Fruit fly (Drosophila melanogaster) whole organism, embryonic: Measurements from ENCODE around the gene RpS2.

Experiments used
- Ada2b ChIP-seq: fragments of 200-800 bp; sonication (Bioruptor generic); IDR thresholded peaks from 2 replicates; pipeline ENCODE4 v1.3.6; 2022; ENCODE audit warnings: missing biosample characterization, missing genetic modification characterization
- Bteb2 ChIP-seq: fragments of 200-800 bp; sonication (Bioruptor generic); optimal IDR thresholded peaks from 2 replicates; lab custom pipeline; 2016; ENCODE audit warnings: missing biosample characterization, missing genetic modification characterization
- CG1024 ChIP-seq: fragments of 200-800 bp; sonication (Bioruptor generic); IDR thresholded peaks from 2 replicates; pipeline ENCODE4 v1.3.6; 2022; ENCODE audit warnings: missing biosample characterization, missing genetic modification characterization
- CG10366 ChIP-seq: fragments of 200-800 bp; sonication (Bioruptor generic); IDR thresholded peaks from 2 replicates; pipeline ENCODE4 v1.3.6; 2022; ENCODE audit warnings: missing biosample characterization, missing genetic modification characterization
- CG10565 ChIP-seq: fragments of 200-800 bp; sonication (Bioruptor generic); optimal IDR thresholded peaks from 3 replicates; lab custom pipeline; 2016; ENCODE audit warnings: missing biosample characterization, mild to moderate bottlenecking, missing genetic modification characterization
- CG10979 ChIP-seq: fragments of 200-800 bp; sonication (Bioruptor generic); optimal IDR thresholded peaks from 2 replicates; lab custom pipeline; 2018; ENCODE audit warnings: missing biosample characterization, mild to moderate bottlenecking, missing genetic modification characterization, moderate library complexity
- CG13624 ChIP-seq: fragments of 200-800 bp; sonication (Bioruptor generic); optimal IDR thresholded peaks from 2 replicates; lab custom pipeline; 2016; ENCODE audit warnings: missing biosample characterization, missing genetic modification characterization
- CG17328 ChIP-seq: fragments of 200-800 bp; sonication (Bioruptor generic); IDR thresholded peaks from 2 replicates; pipeline ENCODE4 v1.3.6; 2022; ENCODE audit warnings: missing biosample characterization, missing genetic modification characterization
- CG1792 ChIP-seq: fragments of 200-800 bp; sonication (Bioruptor generic); optimal IDR thresholded peaks from 2 replicates; lab custom pipeline; 2016; ENCODE audit warnings: missing biosample characterization, missing genetic modification characterization
- CG1832 ChIP-seq: fragments of 200-800 bp; sonication (Bioruptor generic); optimal IDR thresholded peaks from 2 replicates; lab custom pipeline; 2017; ENCODE audit warnings: missing biosample characterization, mild to moderate bottlenecking, missing genetic modification characterization, inconsistent platforms
- CG2199 ChIP-seq: fragments of 200-800 bp; sonication (Bioruptor generic); IDR thresholded peaks from 3 replicates; pipeline ENCODE4 v1.3.6; 2022; ENCODE audit warnings: missing biosample characterization, missing genetic modification characterization
- CG2202 ChIP-seq: fragments of 200-800 bp; sonication (Bioruptor generic); optimal IDR thresholded peaks from 2 replicates; lab custom pipeline; 2018; ENCODE audit warnings: missing biosample characterization, mild to moderate bottlenecking, missing genetic modification characterization
- CG30020 ChIP-seq: fragments of 200-800 bp; optimal IDR thresholded peaks from 2 replicates; lab custom pipeline; 2019; ENCODE audit warnings: missing biosample characterization, mild to moderate bottlenecking, missing genetic modification characterization, moderate library complexity
- CG3726 ChIP-seq: fragments of 200-800 bp; sonication (Bioruptor generic); IDR thresholded peaks from 3 replicates; pipeline ENCODE4, ENCODE4 v1.3.6; 2022; ENCODE audit warnings: missing biosample characterization, missing genetic modification characterization
- CG3847 ChIP-seq: fragments of 200-800 bp; sonication (Bioruptor generic); IDR thresholded peaks from 2 replicates; pipeline ENCODE4 v1.3.6; 2022; ENCODE audit warnings: missing biosample characterization, missing genetic modification characterization
- CG4360 ChIP-seq: fragments of 200-800 bp; sonication (Bioruptor generic); IDR thresholded peaks from 2 replicates; pipeline ENCODE4 v1.3.6; 2022; ENCODE audit warnings: missing biosample characterization, missing genetic modification characterization
- CG7963 ChIP-seq: fragments of 200-800 bp; sonication (Bioruptor generic); IDR thresholded peaks from 3 replicates; pipeline ENCODE4 v1.3.6; 2022; ENCODE audit warnings: missing biosample characterization, missing genetic modification characterization; ENCODE audit not compliant: partially characterized antibody
- CG8765 ChIP-seq: fragments of 200-800 bp; sonication (Bioruptor generic); IDR thresholded peaks from 2 replicates; pipeline ENCODE4 v1.3.6; 2022; ENCODE audit warnings: missing biosample characterization, missing genetic modification characterization
- CrebB ChIP-seq: fragments of 200-800 bp; sonication (Bioruptor generic); optimal IDR thresholded peaks from 3 replicates; lab custom pipeline; 2018; ENCODE audit warnings: missing biosample characterization, mild to moderate bottlenecking, missing genetic modification characterization
- Hr3 ChIP-seq: fragments of 200-800 bp; sonication (Bioruptor generic); optimal IDR thresholded peaks from 3 replicates; lab custom pipeline; 2016; ENCODE audit warnings: missing biosample characterization, missing genetic modification characterization
- MBD-R2 ChIP-seq: fragments of 200-800 bp; sonication (Bioruptor generic); IDR thresholded peaks from 2 replicates; pipeline ENCODE4 v1.3.6; 2022; ENCODE audit warnings: missing biosample characterization, missing genetic modification characterization
- Mad ChIP-seq: fragments of 200-800 bp; sonication (Bioruptor generic); optimal IDR thresholded peaks from 2 replicates; lab custom pipeline; 2016; ENCODE audit warnings: missing biosample characterization, missing genetic modification characterization
- Med ChIP-seq: fragments of 200-800 bp; sonication (Bioruptor generic); peaks from one replicate; lab custom pipeline; 2016; ENCODE audit warnings: missing biosample characterization, missing genetic modification characterization, mild to moderate bottlenecking, inconsistent platforms, moderate library complexity
- Nf-YC ChIP-seq: fragments of 200-800 bp; optimal IDR thresholded peaks from 3 replicates; lab custom pipeline; 2019; ENCODE audit warnings: missing biosample characterization, mild to moderate bottlenecking, missing genetic modification characterization, moderate library complexity
- Ptx1 ChIP-seq: fragments of 200-800 bp; sonication (Bioruptor generic); IDR thresholded peaks from 2 replicates; pipeline ENCODE4 v1.3.6; 2022; ENCODE audit warnings: missing biosample characterization, missing genetic modification characterization
- az2 ChIP-seq: fragments of 200-800 bp; sonication (Bioruptor generic); optimal IDR thresholded peaks from 3 replicates; lab custom pipeline; 2016; ENCODE audit warnings: missing biosample characterization, missing genetic modification characterization
- cg ChIP-seq: fragments of 200-800 bp; sonication (Bioruptor generic); optimal IDR thresholded peaks from 3 replicates; lab custom pipeline; 2019; ENCODE audit warnings: missing biosample characterization, mild to moderate bottlenecking, missing genetic modification characterization, moderate library complexity
- chif ChIP-seq, 2 experiments: fragments of 200-800 bp; sonication (Bioruptor generic); optimal IDR thresholded peaks; 3 replicates each; lab custom pipeline; 2016; ENCODE audit warnings: missing biosample characterization in 2 of 2, missing genetic modification characterization in 2 of 2
- chinmo ChIP-seq: fragments of 200-800 bp; sonication (Bioruptor generic); IDR thresholded peaks from 4 replicates; pipeline ENCODE4 v1.3.6; 2022; ENCODE audit warnings: missing biosample characterization, missing genetic modification characterization; ENCODE audit not compliant: partially characterized antibody
- ci ChIP-seq: fragments of 200-800 bp; sonication (Bioruptor generic); IDR thresholded peaks from 3 replicates; pipeline ENCODE4 v1.3.6; 2022; ENCODE audit warnings: missing biosample characterization, missing genetic modification characterization
- danr ChIP-seq: fragments of 200-800 bp; sonication (Bioruptor generic); IDR thresholded peaks from 2 replicates; pipeline ENCODE4 v1.3.6; 2022; ENCODE audit warnings: missing biosample characterization, missing genetic modification characterization
- dimm ChIP-seq: fragments of 200-800 bp; sonication (Bioruptor generic); IDR thresholded peaks from 2 replicates; pipeline ENCODE4 v1.3.6; 2022; ENCODE audit warnings: missing biosample characterization, missing genetic modification characterization
- dmrt11E ChIP-seq: fragments of 200-800 bp; sonication (Bioruptor generic); optimal IDR thresholded peaks from 3 replicates; lab custom pipeline; 2018; ENCODE audit warnings: missing biosample characterization, mild to moderate bottlenecking, missing genetic modification characterization, moderate library complexity
- eve ChIP-seq, 2 experiments: fragments of >200 bp; optimal IDR thresholded peaks; 2 replicates each; lab custom pipeline; 2017; ENCODE audit warnings: missing biosample characterization in 2 of 2, missing genetic modification characterization in 2 of 2
- fd96Cb ChIP-seq: fragments of 200-800 bp; sonication (Bioruptor generic); optimal IDR thresholded peaks from 2 replicates; lab custom pipeline; 2018; ENCODE audit warnings: missing biosample characterization, mild to moderate bottlenecking, missing genetic modification characterization, moderate library complexity
- grau ChIP-seq: fragments of 200-800 bp; optimal IDR thresholded peaks from 3 replicates; lab custom pipeline; 2019; ENCODE audit warnings: missing biosample characterization, mild to moderate bottlenecking, missing genetic modification characterization, moderate library complexity
- klu ChIP-seq: fragments of 200-800 bp; sonication (Bioruptor generic); IDR thresholded peaks from 2 replicates; pipeline ENCODE4 v1.3.6; 2022; ENCODE audit warnings: missing biosample characterization, missing genetic modification characterization
- lilli ChIP-seq: fragments of 200-800 bp; sonication (Bioruptor generic); optimal IDR thresholded peaks from 3 replicates; lab custom pipeline; 2016; ENCODE audit warnings: missing biosample characterization, missing genetic modification characterization
- nmo ChIP-seq: fragments of 200-800 bp; sonication (Bioruptor generic); optimal IDR thresholded peaks from 2 replicates; lab custom pipeline; 2018; ENCODE audit warnings: missing biosample characterization, mild to moderate bottlenecking, missing genetic modification characterization, moderate library complexity
- nom ChIP-seq: fragments of 200-800 bp; sonication (Bioruptor generic); optimal IDR thresholded peaks from 2 replicates; lab custom pipeline; 2017; ENCODE audit warnings: missing biosample characterization, missing genetic modification characterization, mild to moderate bottlenecking, moderate library complexity, missing genetic modification reagents
- oc ChIP-seq: fragments of 200-800 bp; sonication (Bioruptor generic); optimal IDR thresholded peaks from 2 replicates; lab custom pipeline; 2018; ENCODE audit warnings: missing biosample characterization, mild to moderate bottlenecking, missing genetic modification characterization, moderate library complexity
- pb ChIP-seq: fragments of 200-800 bp; sonication (Bioruptor generic); optimal IDR thresholded peaks from 3 replicates; lab custom pipeline; 2016; ENCODE audit warnings: missing biosample characterization, missing genetic modification characterization
- peb ChIP-seq: fragments of 200-800 bp; sonication (Bioruptor generic); IDR thresholded peaks from 2 replicates; pipeline ENCODE4 v1.3.6; 2022; ENCODE audit warnings: missing biosample characterization, missing genetic modification characterization
- row ChIP-seq: fragments of 200-800 bp; sonication (Bioruptor generic); IDR thresholded peaks from 3 replicates; pipeline ENCODE4 v1.3.6; 2022; ENCODE audit warnings: missing biosample characterization, missing genetic modification characterization
- run ChIP-seq: fragments of 200-800 bp; sonication (Bioruptor generic); optimal IDR thresholded peaks from 3 replicates; lab custom pipeline; 2018; ENCODE audit warnings: missing biosample characterization, mild to moderate bottlenecking, missing genetic modification characterization
- sd ChIP-seq: fragments of 200-800 bp; sonication (Bioruptor generic); optimal IDR thresholded peaks from 3 replicates; lab custom pipeline; 2018; ENCODE audit warnings: missing biosample characterization, mild to moderate bottlenecking, missing genetic modification characterization, moderate library complexity
- slp2 ChIP-seq: fragments of 200-800 bp; sonication (Bioruptor generic); optimal IDR thresholded peaks from 2 replicates; lab custom pipeline; 2016; ENCODE audit warnings: missing biosample characterization, missing genetic modification characterization
- sqz ChIP-seq: fragments of 200-800 bp; sonication (Bioruptor generic); optimal IDR thresholded peaks from 3 replicates; lab custom pipeline; 2018; ENCODE audit warnings: missing biosample characterization, mild to moderate bottlenecking, missing genetic modification characterization
- vvl ChIP-seq: fragments of 200-800 bp; sonication (Bioruptor generic); IDR thresholded peaks from 2 replicates; pipeline ENCODE4 v1.3.6; 2022; ENCODE audit warnings: missing biosample characterization, missing genetic modification characterization

The RpS2 gene

DNA sequence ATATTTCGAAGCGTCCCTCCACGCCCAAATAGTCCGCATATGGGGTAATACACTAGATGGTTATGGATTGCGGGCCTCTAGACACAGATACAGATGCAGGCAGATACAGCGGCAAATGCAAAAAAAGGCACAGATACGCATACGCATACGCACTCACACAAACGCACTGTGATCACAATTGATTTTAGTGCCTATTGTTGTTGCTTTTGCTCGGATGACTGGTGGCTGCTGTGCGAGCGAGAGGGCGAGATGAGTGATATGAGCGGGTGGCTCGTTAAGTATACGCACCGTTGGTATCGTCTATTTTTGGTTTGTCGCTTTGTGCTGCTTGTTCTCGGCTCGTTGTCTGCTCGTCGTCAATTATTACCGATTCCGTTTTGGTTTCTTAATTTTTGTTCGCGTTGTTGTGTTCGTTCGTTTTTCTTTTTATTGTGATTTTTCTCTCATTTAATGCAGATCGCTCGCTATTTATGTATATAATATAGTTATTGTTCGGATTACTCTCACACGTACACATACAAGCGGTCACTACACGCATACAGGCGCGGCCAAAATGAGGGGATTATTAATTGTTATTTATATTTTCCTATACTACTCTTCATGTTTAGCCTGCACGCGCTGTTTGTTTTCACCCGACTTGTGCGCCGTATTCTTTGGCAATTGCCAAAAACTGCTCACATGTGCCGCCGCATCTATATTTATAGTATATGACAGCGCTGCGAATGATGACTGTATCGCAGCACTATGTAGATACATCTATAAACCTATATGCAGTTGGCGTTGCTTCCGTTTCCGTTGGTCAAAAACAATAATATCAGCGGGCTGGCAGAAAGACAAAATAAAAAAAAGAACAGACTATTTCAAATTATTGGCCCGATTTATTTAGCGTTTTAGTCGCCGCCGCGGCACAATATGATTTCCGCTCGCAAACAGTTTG lies 10.2 kb upstream of the RpS2 start (continued):
- TF ChIP-seq CG2202 (tag; lab: Kevin White, UChicago) (no peak), CG2199 (GFP tag; lab: Robert Waterston, UW) (peak; percentile 67; the same call in 1 of the 3 replicates), Med (GFP tag; lab: Kevin White, UChicago) (peak; percentile 86), nom (peak; percentile 56), ci (GFP tag; lab: Robert Waterston, UW) (peak; percentile 37; the same call in 2 of the 3 replicates), pb (GFP tag; lab: Kevin White, UChicago) (peak; percentile 11), CG3847 (GFP tag; lab: Robert Waterston, UW) (peak; percentile 20; the same call in 1 of the 2 replicates), MBD-R2 (peak; percentile 20; the same call in 1 of the 2 replicates), Nf-YC (tag; lab: Kevin White, UChicago) (peak; percentile 48), CG4360 (GFP tag; lab: Robert Waterston, UW) (peak; percentile 92), cg (GFP tag; lab: Kevin White, UChicago) (peak; percentile 85), slp2 (GFP tag; lab: Kevin White, UChicago) (no peak), CrebB (tag; lab: Kevin White, UChicago) (peak; percentile 43), danr (GFP tag; lab: Robert Waterston, UW) (no peak), oc (peak; percentile 37), vvl (GFP tag; lab: Robert Waterston, UW) (peak; percentile 7; the same call in 1 of the 2 replicates), Bteb2 (GFP tag; lab: Kevin White, UChicago) (no peak), Ptx1 (no peak), eve (GFP tag; optimal IDR thresholded peaks at IDR 0.05; lab: Kevin White, UChicago) (no peak), sqz (GFP tag; lab: Kevin White, UChicago) (peak; percentile 23), dimm (GFP tag; lab: Robert Waterston, UW) (no peak), CG30020 (tag; lab: Kevin White, UChicago) (no peak), row (GFP tag; lab: Robert Waterston, UW) (peak; percentile 26; the same call in 1 of the 3 replicates), CG13624 (peak; percentile 2), CG1832 (GFP tag; lab: Kevin White, UChicago) (peak; percentile 46), run (tag; lab: Kevin White, UChicago) (no peak), CG7963 (GFP tag; lab: Robert Waterston, UW) (no peak), klu (GFP tag; lab: Robert Waterston, UW) (peak; percentile 44; the same call in 1 of the 2 replicates), sd (tag; lab: Kevin White, UChicago) (peak; percentile 40), chinmo (peak; percentile 96), CG3726 (0 out of 3 replicates have a peak, but pooled peaks have one; percentile 12), Ada2b (GFP tag; lab: Robert Waterston, UW) (0 out of 2 replicates have a peak, but pooled peaks have one; percentile 4), Hr3 (GFP tag; lab: Kevin White, UChicago) (no peak)

DNA sequence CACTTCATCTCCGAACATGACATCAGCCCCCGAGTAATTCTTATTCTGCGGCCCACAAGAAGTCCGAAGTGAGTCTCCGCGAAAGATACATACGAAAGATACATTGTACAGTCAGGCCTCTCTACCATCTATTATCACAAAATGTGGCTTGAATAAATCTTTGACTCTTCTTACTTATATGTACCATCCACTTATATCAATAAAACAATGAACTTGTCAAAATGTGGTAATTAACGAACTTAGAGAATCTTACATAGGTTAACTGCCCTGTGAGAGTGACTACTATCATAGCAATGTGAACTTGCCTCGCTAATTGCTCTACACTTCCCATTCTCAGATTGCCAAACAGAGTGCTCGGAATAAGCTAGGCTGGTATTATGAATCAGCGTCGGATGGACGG lies 9.3 kb upstream of the RpS2 start:
- TF ChIP-seq grau (tag; lab: Kevin White, UChicago) (peak; percentile 17), sd (tag; lab: Kevin White, UChicago) (no peak), peb (GFP tag; lab: Robert Waterston, UW) (no peak), CG1792 (GFP tag; lab: Kevin White, UChicago) (no peak), CG1024 (GFP tag; lab: Robert Waterston, UW) (no peak), chif (GFP tag; optimal IDR thresholded peaks at IDR 0.05; lab: Kevin White, UChicago) (no peak), lilli (GFP tag; lab: Kevin White, UChicago) (no peak), CG10565 (no peak), CG10979 (tag; lab: Kevin White, UChicago) (no peak), nmo (GFP tag; lab: Kevin White, UChicago) (no peak), CG8765 (no peak), CG17328 (GFP tag; lab: Robert Waterston, UW) (no peak), CG4360 (GFP tag; lab: Robert Waterston, UW) (no peak), CG1832 (GFP tag; lab: Kevin White, UChicago) (no peak), fd96Cb (tag; lab: Kevin White, UChicago) (no peak), Mad (GFP tag; lab: Kevin White, UChicago) (no peak), dmrt11E (tag; lab: Kevin White, UChicago) (no peak), az2 (GFP tag; lab: Kevin White, UChicago) (no peak), CG10366 (GFP tag; lab: Robert Waterston, UW) (no peak)
